Fruit fly (Drosophila melanogaster) whole organism, wandering third instar larva: ENCODE data around the gene CG1492.

Experiments used
- Abd-B ChIP-seq: fragments of >200 bp; optimal IDR thresholded peaks from 2 replicates; lab custom pipeline; 2017; ENCODE audit warnings: missing biosample characterization, missing genetic modification characterization
- CG32264 ChIP-seq: fragments of 200-800 bp; sonication (Bioruptor generic); optimal IDR thresholded peaks from 2 replicates; lab custom pipeline; 2016; ENCODE audit warnings: missing biosample characterization, missing genetic modification characterization
- CG9705 ChIP-seq: fragments of 200-800 bp; sonication (Bioruptor generic); optimal IDR thresholded peaks from 2 replicates; lab custom pipeline; 2018; ENCODE audit warnings: missing biosample characterization, mild to moderate bottlenecking, missing genetic modification characterization
- CrebA ChIP-seq: fragments of 200-800 bp; sonication (Bioruptor generic); optimal IDR thresholded peaks from 2 replicates; lab custom pipeline; 2016; ENCODE audit warnings: missing biosample characterization, mild to moderate bottlenecking, missing genetic modification characterization, borderline replicate concordance
- Dfd ChIP-seq: fragments of >200 bp; optimal IDR thresholded peaks from 2 replicates; lab custom pipeline; 2017; ENCODE audit warnings: missing biosample characterization, missing genetic modification characterization
- Dif ChIP-seq: fragments of 200-275, 200-300 bp; sonication (Bioruptor generic); optimal IDR thresholded peaks from 2 replicates; lab custom pipeline; 2018; ENCODE audit warnings: missing biosample characterization, missing genetic modification characterization; ENCODE audit not compliant: partially characterized antibody
- GATAd ChIP-seq: sonication (Bioruptor generic); optimal IDR thresholded peaks from 2 replicates; lab custom pipeline; 2016; ENCODE audit warnings: missing biosample characterization, missing genetic modification characterization
- HLH106 ChIP-seq: fragments of 200-800 bp; optimal IDR thresholded peaks from 3 replicates; lab custom pipeline; 2019; ENCODE audit warnings: missing biosample characterization, mild to moderate bottlenecking, missing genetic modification characterization, moderate library complexity
- Hnf4 ChIP-seq: fragments of 200-800 bp; sonication (Bioruptor generic); optimal IDR thresholded peaks from 2 replicates; lab custom pipeline; 2016; ENCODE audit warnings: missing biosample characterization, mild to moderate bottlenecking, missing genetic modification characterization
- Hr78 ChIP-seq: fragments of >200 bp; optimal IDR thresholded peaks from 2 replicates; lab custom pipeline; 2017; ENCODE audit warnings: missing biosample characterization, missing genetic modification characterization
- Hr83 ChIP-seq: fragments of 200-300 bp; sonication (Bioruptor generic); optimal IDR thresholded peaks from 2 replicates; lab custom pipeline; 2016; ENCODE audit warnings: missing biosample characterization, mild to moderate bottlenecking, missing genetic modification characterization, moderate library complexity; ENCODE audit not compliant: poor library complexity, severe bottlenecking
- Jra ChIP-seq: sonication (Bioruptor generic); optimal IDR thresholded peaks from 2 replicates; lab custom pipeline; 2016; ENCODE audit warnings: missing biosample characterization, missing genetic modification characterization
- Mio ChIP-seq: sonication (Bioruptor generic); optimal IDR thresholded peaks from 2 replicates; lab custom pipeline; 2016; ENCODE audit warnings: missing biosample characterization, missing genetic modification characterization
- OdsH ChIP-seq: fragments of 200-800 bp; sonication (Bioruptor generic); optimal IDR thresholded peaks from 2 replicates; lab custom pipeline; 2016; ENCODE audit warnings: missing biosample characterization, mild to moderate bottlenecking, missing genetic modification characterization
- Rel ChIP-seq, 2 experiments: fragments of 200-800 bp; sonication (Bioruptor generic) in 1 of 2; optimal IDR thresholded peaks; 2 replicates in 1 of 2; 3 replicates in 1 of 2; lab custom pipeline; 2016 to 2019; ENCODE audit warnings: mild to moderate bottlenecking in 2 of 2, missing biosample characterization in 2 of 2, missing genetic modification characterization in 2 of 2, moderate library complexity in 1 of 2
- Sp1 ChIP-seq: fragments of 200-800 bp; sonication (Bioruptor generic); optimal IDR thresholded peaks from 3 replicates; lab custom pipeline; 2019; ENCODE audit warnings: missing biosample characterization, mild to moderate bottlenecking, missing genetic modification characterization, moderate library complexity
- Vsx2 ChIP-seq: fragments of 200-300, 225-300 bp; sonication (Bioruptor generic); optimal IDR thresholded peaks from 2 replicates; lab custom pipeline; 2018; ENCODE audit warnings: missing biosample characterization, missing genetic modification characterization; ENCODE audit not compliant: partially characterized antibody
- brk ChIP-seq: fragments of 200-800 bp; sonication (Bioruptor generic); optimal IDR thresholded peaks from 2 replicates; lab custom pipeline; 2016; ENCODE audit warnings: missing biosample characterization, mild to moderate bottlenecking, missing genetic modification characterization
- dl ChIP-seq, 2 experiments: fragments of 175-275, 200-275 bp in 1 of 2; fragments of 200-275 bp in 1 of 2; sonication (Bioruptor generic); optimal IDR thresholded peaks; lab custom pipeline; 2018; ENCODE audit warnings: mild to moderate bottlenecking in 2 of 2, missing biosample characterization in 2 of 2, missing genetic modification characterization in 2 of 2, moderate library complexity in 2 of 2; ENCODE audit not compliant: partially characterized antibody in 2 of 2, insufficient read depth in 1 of 2
- dsf ChIP-seq: sonication (Bioruptor generic); optimal IDR thresholded peaks from 2 replicates; lab custom pipeline; 2016; ENCODE audit warnings: missing biosample characterization, missing genetic modification characterization, borderline replicate concordance
- ey ChIP-seq: fragments of 200-800 bp; sonication (Bioruptor generic); optimal IDR thresholded peaks from 2 replicates; lab custom pipeline; 2016; ENCODE audit warnings: missing biosample characterization, missing genetic modification characterization
- foxo ChIP-seq, 2 experiments: fragments of 200-800 bp; sonication (Bioruptor generic); optimal IDR thresholded peaks; 2 replicates in 1 of 2; 3 replicates in 1 of 2; lab custom pipeline; 2016 to 2017; ENCODE audit warnings: missing biosample characterization in 2 of 2, missing genetic modification characterization in 2 of 2
- fru ChIP-seq: fragments of 200-800 bp; sonication (Bioruptor generic); optimal IDR thresholded peaks from 3 replicates; lab custom pipeline; 2016; ENCODE audit warnings: missing biosample characterization, mild to moderate bottlenecking, missing genetic modification characterization
- h ChIP-seq: fragments of 200-800 bp; sonication (Bioruptor generic); optimal IDR thresholded peaks from 3 replicates; lab custom pipeline; 2016; ENCODE audit warnings: missing biosample characterization, mild to moderate bottlenecking, missing genetic modification characterization
- jim ChIP-seq: fragments of 175-275, 200-325 bp; sonication (Bioruptor generic); optimal IDR thresholded peaks from 2 replicates; lab custom pipeline; 2016; ENCODE audit warnings: missing biosample characterization, mild to moderate bottlenecking, missing genetic modification characterization
- lola ChIP-seq: fragments of >200 bp; optimal IDR thresholded peaks from 2 replicates; lab custom pipeline; 2017; ENCODE audit warnings: missing biosample characterization, missing genetic modification characterization
- pan ChIP-seq: fragments of >200 bp; optimal IDR thresholded peaks from 2 replicates; lab custom pipeline; 2017
- psq ChIP-seq: fragments of 200-800 bp; sonication (Bioruptor generic); optimal IDR thresholded peaks from 3 replicates; lab custom pipeline; 2017; ENCODE audit warnings: missing biosample characterization, mild to moderate bottlenecking, missing genetic modification characterization, moderate library complexity
- rgr ChIP-seq: fragments of 200-800 bp; sonication (Bioruptor generic); optimal IDR thresholded peaks from 3 replicates; lab custom pipeline; 2016; ENCODE audit warnings: missing biosample characterization, mild to moderate bottlenecking, missing genetic modification characterization
- sv ChIP-seq: fragments of 200-800 bp; sonication (Bioruptor generic); optimal IDR thresholded peaks from 3 replicates; lab custom pipeline; 2016; ENCODE audit warnings: missing biosample characterization, missing genetic modification characterization
- usp ChIP-seq: fragments of >200 bp; optimal IDR thresholded peaks from 2 replicates; lab custom pipeline; 2017; ENCODE audit warnings: missing biosample characterization, missing genetic modification characterization

The CG1492 gene

dm6 chrX:11993279-11993678 lies 18.7 kb downstream of the CG1492 start:
- TF ChIP-seq dl (GFP tag; optimal IDR thresholded peaks at IDR 0.05; lab: Kevin White, UChicago; ENCODE audit: insufficient read depth in 1 of 2, partially characterized antibody in 2 of 2) (no peak), Dfd (no peak), Hr83 (GFP tag; lab: Kevin White, UChicago) (no peak), Dif (GFP tag; lab: Kevin White, UChicago) (no peak), sv (GFP tag; lab: Kevin White, UChicago) (no peak)

dm6 chrX:11992668-11993067 lies 19.3 kb downstream of the CG1492 start, which contains the start of gene CG18130:
CG18130 (minus strand) TSS chrX:11992768.
- TF ChIP-seq Vsx2 (GFP tag; lab: Kevin White, UChicago) (no peak), lola (GFP tag; lab: Kevin White, UChicago) (no peak), fru (GFP tag; lab: Kevin White, UChicago) (no peak), Jra (GFP tag; lab: Kevin White, UChicago) (no peak), Abd-B (GFP tag; lab: Kevin White, UChicago) (no peak), dl (GFP tag; optimal IDR thresholded peaks at IDR 0.05; lab: Kevin White, UChicago; ENCODE audit: insufficient read depth in 1 of 2, partially characterized antibody in 2 of 2) (no peak), OdsH (GFP tag; lab: Kevin White, UChicago) (no peak), dsf (GFP tag; lab: Kevin White, UChicago) (no peak), Hr83 (GFP tag; lab: Kevin White, UChicago) (no peak), ey (GFP tag; lab: Kevin White, UChicago) (no peak), CG32264 (GFP tag; lab: Kevin White, UChicago) (no peak), GATAd (GFP tag; lab: Kevin White, UChicago) (no peak), CG9705 (no peak), brk (GFP tag; lab: Kevin White, UChicago) (no peak), CrebA (GFP tag; lab: Kevin White, UChicago) (no peak), Rel (GFP tag; optimal IDR thresholded peaks at IDR 0.05; lab: Kevin White, UChicago) (no peak), Rel (tag; optimal IDR thresholded peaks at IDR 0.05; lab: Kevin White, UChicago) (no peak), foxo (GFP tag; optimal IDR thresholded peaks at IDR 0.05; lab: Kevin White, UChicago) (no peak), Hnf4 (no peak)

dm6 chrX:11988912-11989311 lies 23.1 kb downstream of the CG1492 start, which contains the start of gene tsg:
tsg (minus strand) TSS chrX:11988948.
- TF ChIP-seq HLH106 (no peak), dsf (GFP tag; lab: Kevin White, UChicago) (no peak), pan (lab: Kevin White, UChicago) (no peak), jim (no peak), Hr78 (GFP tag; lab: Kevin White, UChicago) (no peak), rgr (no peak), Sp1 (no peak), CrebA (GFP tag; lab: Kevin White, UChicago) (no peak), foxo (GFP tag; optimal IDR thresholded peaks at IDR 0.05; lab: Kevin White, UChicago) (no peak), Abd-B (GFP tag; lab: Kevin White, UChicago) (no peak), psq (GFP tag; lab: Kevin White, UChicago) (no peak), Vsx2 (GFP tag; lab: Kevin White, UChicago) (no peak), usp (GFP tag; lab: Kevin White, UChicago) (no peak), lola (GFP tag; lab: Kevin White, UChicago) (no peak), dl (GFP tag; optimal IDR thresholded peaks at IDR 0.05; lab: Kevin White, UChicago; ENCODE audit: insufficient read depth in 1 of 2, partially characterized antibody in 2 of 2) (no peak), fru (GFP tag; lab: Kevin White, UChicago) (no peak), OdsH (GFP tag; lab: Kevin White, UChicago) (no peak), sv (GFP tag; lab: Kevin White, UChicago) (no peak), GATAd (GFP tag; lab: Kevin White, UChicago) (no peak), Jra (GFP tag; lab: Kevin White, UChicago) (no peak)

dm6 chrX:11987664-11988063 lies 24.3 kb downstream of the CG1492 start, which contains the start of gene gd:
gd (minus strand) TSS chrX:11987764.
- no peak for TF ChIP-seq h (GFP tag; lab: Kevin White, UChicago)
- TF ChIP-seq Rel (GFP tag; optimal IDR thresholded peaks at IDR 0.05; lab: Kevin White, UChicago) = no peak
- TF ChIP-seq Rel (tag; optimal IDR thresholded peaks at IDR 0.05; lab: Kevin White, UChicago) = no peak
- TF ChIP-seq fru (GFP tag; lab: Kevin White, UChicago) = no peak
- no peak for TF ChIP-seq pan (lab: Kevin White, UChicago)
- TF ChIP-seq Abd-B (GFP tag; lab: Kevin White, UChicago) = no peak
- TF ChIP-seq usp (GFP tag; lab: Kevin White, UChicago) = no peak
- no peak for TF ChIP-seq Hnf4
- TF ChIP-seq Dfd = no peak
- TF ChIP-seq GATAd (GFP tag; lab: Kevin White, UChicago) = no peak
- TF ChIP-seq lola (GFP tag; lab: Kevin White, UChicago) = no peak
- no peak for TF ChIP-seq Sp1
- TF ChIP-seq Dif (GFP tag; lab: Kevin White, UChicago) = no peak
- no peak for TF ChIP-seq dsf (GFP tag; lab: Kevin White, UChicago)
- TF ChIP-seq Mio (GFP tag; lab: Kevin White, UChicago) = no peak
